Worm (Caenorhabditis elegans): ENCODE results near the gene srg-15.

Gene srg-15

ce11 chrII:8704413-8704874, 5.8 kb downstream of the srg-15 start, which contains the start of gene prx-5:
Gene prx-5 (plus strand): TSS chrII:8704824.
- TF ChIP-seq lin-35 (GFP tag; optimal IDR thresholded peaks at IDR 0.05) (peak in 1 of 2 experiments; percentile 7), mef-2 (tag; optimal IDR thresholded peaks at IDR 0.05) (no peak), nhr-19 (GFP tag; conservative IDR thresholded peaks at IDR 0.05) (no peak), ama-1 (optimal IDR thresholded peaks at IDR 0.05) (no peak), dsc-1 (tag; optimal IDR thresholded peaks at IDR 0.05) (no peak), elt-2 (tag; optimal IDR thresholded peaks at IDR 0.05) (peak; percentile 16), pqm-1 (tag; optimal IDR thresholded peaks at IDR 0.05) (no peak), elt-3 (tag; optimal IDR thresholded peaks at IDR 0.05) (peak in 1 of 6 experiments; percentile 67), sup-37 (GFP tag; optimal IDR thresholded peaks at IDR 0.05) (no peak), lin-39 (tag; optimal IDR thresholded peaks at IDR 0.05) (no peak), ztf-11 (tag; optimal IDR thresholded peaks at IDR 0.05) (no peak), nhr-84 (tag; optimal IDR thresholded peaks at IDR 0.05) (no peak), zip-4 (GFP tag; optimal IDR thresholded peaks at IDR 0.05) (no peak), alr-1 (tag; optimal IDR thresholded peaks at IDR 0.05; ENCODE audit: borderline replicate concordance) (no peak)

ce11 chrII:8703729-8704128, 6.5 kb downstream of the srg-15 start, which contains the start of gene ceh-7:
Gene ceh-7 (minus strand): TSS chrII:8703829.
- TF ChIP-seq elt-3 (tag; optimal IDR thresholded peaks at IDR 0.05) (no peak), hpl-2 (GFP tag; optimal IDR thresholded peaks at IDR 0.05) (no peak)

ce11 chrII:8701619-8702350, 8.4 kb downstream of the srg-15 start, which contains the start of gene sphk-1:
Gene sphk-1 (minus strand): TSS chrII:8701669.
- no peak for TF ChIP-seq ceh-63 (GFP tag; optimal IDR thresholded peaks at IDR 0.05)
- no peak for TF ChIP-seq snpc-4 (tag; optimal IDR thresholded peaks at IDR 0.05)
- no peak for TF ChIP-seq Y116A8C.19 (tag; optimal IDR thresholded peaks at IDR 0.05; ENCODE audit: borderline replicate concordance)
- TF ChIP-seq pax-3 (tag; optimal IDR thresholded peaks at IDR 0.05) = no peak
- no peak for TF ChIP-seq jun-1 (tag; optimal IDR thresholded peaks at IDR 0.05)
- no peak for TF ChIP-seq lin-15B (tag; optimal IDR thresholded peaks at IDR 0.05)
- TF ChIP-seq nhr-19 (GFP tag; conservative IDR thresholded peaks at IDR 0.05) = no peak
- no peak for TF ChIP-seq ceh-88 (GFP tag; IDR thresholded peaks at IDR 0.05)
- no peak for TF ChIP-seq lsy-2 (tag; optimal IDR thresholded peaks at IDR 0.05)
- TF ChIP-seq mef-2 (tag; optimal IDR thresholded peaks at IDR 0.05) = no peak
- no peak for TF ChIP-seq C04F5.9 (tag; optimal IDR thresholded peaks at IDR 0.05)

- TF ChIP-seq blmp-1 (tag; optimal IDR thresholded peaks at IDR 0.05) (no peak), ceh-8 (GFP tag; optimal IDR thresholded peaks at IDR 0.05) (no peak), unc-86 (tag; optimal IDR thresholded peaks at IDR 0.05) (no peak), lsy-2 (tag; optimal IDR thresholded peaks at IDR 0.05) (peak; percentile 67 to 81), sup-37 (GFP tag; optimal IDR thresholded peaks at IDR 0.05) (no peak), pax-3 (tag; optimal IDR thresholded peaks at IDR 0.05) (no peak), aha-1 (tag; optimal IDR thresholded peaks at IDR 0.05) (no peak), hpl-2 (GFP tag; optimal IDR thresholded peaks at IDR 0.05) (no peak), dpl-1 (GFP tag; optimal IDR thresholded peaks at IDR 0.05) (peak in 1 of 3 experiments; percentile 20), lin-14 (GFP tag; optimal IDR thresholded peaks at IDR 0.05) (no peak), F16B12.6 (tag; optimal IDR thresholded peaks at IDR 0.05) (peak; percentile 63), efl-1 (optimal IDR thresholded peaks at IDR 0.05) (peak in 1 of 2 experiments; percentile 6), efl-1 (GFP tag; optimal IDR thresholded peaks at IDR 0.05 in 1 of 2) (no peak), mep-1 (tag; optimal IDR thresholded peaks at IDR 0.05) (peak; percentile 3)
Measured at ce11 chrII:8701059-8701458, 9.2 kb downstream of the srg-15 start.
